Worm (Caenorhabditis elegans) whole organism, early embryonic: Measurements from ENCODE around the gene nhr-21.

Experiments used
- B0310.2 ChIP-seq: sonication (generic microtip); optimal IDR thresholded peaks from 2 replicates; lab custom pipeline; 2016; ENCODE audit warnings: mild to moderate bottlenecking, missing genetic modification characterization, missing compliant biosample characterization
- F13C5.2 ChIP-seq: sonication (generic microtip); optimal IDR thresholded peaks from 2 replicates; lab custom pipeline; 2017; ENCODE audit warnings: mild to moderate bottlenecking, missing genetic modification characterization, inconsistent platforms, missing compliant biosample characterization
- aly-1 ChIP-seq: sonication (generic microtip); optimal IDR thresholded peaks from 2 replicates; lab custom pipeline; 2016; ENCODE audit warnings: missing genetic modification characterization, missing compliant biosample characterization
- ama-1 ChIP-seq: fragments of 150-350 bp; optimal IDR thresholded peaks from 2 replicates; lab custom pipeline; 2014
- ceh-36 ChIP-seq: sonication (generic microtip); optimal IDR thresholded peaks from 2 replicates; lab custom pipeline; 2016; ENCODE audit warnings: missing genetic modification characterization, inconsistent platforms, missing compliant biosample characterization
- ets-7 ChIP-seq: sonication (generic microtip); optimal IDR thresholded peaks from 2 replicates; lab custom pipeline; 2016; ENCODE audit warnings: missing genotype, missing genetic modification characterization, missing compliant biosample characterization
- flt-1 ChIP-seq: fragments of 200-800 bp; sonication (Bioruptor generic); IDR thresholded peaks from 2 replicates; pipeline ENCODE4 v1.3.6; 2022; ENCODE audit warnings: missing genetic modification characterization, missing compliant biosample characterization
- hmbx-1 ChIP-seq: sonication (generic microtip); optimal IDR thresholded peaks from 2 replicates; lab custom pipeline; 2016; ENCODE audit warnings: mild to moderate bottlenecking, missing genetic modification characterization, missing compliant biosample characterization
- hmg-4 ChIP-seq: fragments of 200-800 bp; sonication (Bioruptor generic); optimal IDR thresholded peaks from 2 replicates; lab custom pipeline; 2018; ENCODE audit warnings: mild to moderate bottlenecking, missing genetic modification characterization, missing compliant biosample characterization
- hnd-1 ChIP-seq: sonication (generic microtip); optimal IDR thresholded peaks from 2 replicates; lab custom pipeline; 2016; ENCODE audit warnings: missing genetic modification characterization, missing compliant biosample characterization
- pes-1 ChIP-seq: fragments of 200-800 bp; sonication (Bioruptor generic); IDR thresholded peaks from 2 replicates; pipeline ENCODE4 v1.3.6; 2022; ENCODE audit warnings: missing genetic modification reagents, missing genetic modification characterization, missing compliant biosample characterization
- sea-1 ChIP-seq: fragments of 200-800 bp; sonication (Bioruptor generic); conservative IDR thresholded peaks from 2 replicates; pipeline ENCODE4 v1.3.6; 2022; ENCODE audit warnings: missing genetic modification characterization, missing compliant biosample characterization
- tbx-11 ChIP-seq: fragments of 200-800 bp; sonication (Bioruptor generic); IDR thresholded peaks from 2 replicates; pipeline ENCODE4 v1.3.6; 2022; ENCODE audit warnings: missing genetic modification characterization, missing compliant biosample characterization
- tbx-37 ChIP-seq: fragments of 200-800 bp; sonication (Bioruptor generic); conservative IDR thresholded peaks from 2 replicates; pipeline ENCODE4 v1.3.6; 2022; ENCODE audit warnings: missing genetic modification reagents, missing genetic modification characterization, missing compliant biosample characterization

The nhr-21 gene

DNA sequence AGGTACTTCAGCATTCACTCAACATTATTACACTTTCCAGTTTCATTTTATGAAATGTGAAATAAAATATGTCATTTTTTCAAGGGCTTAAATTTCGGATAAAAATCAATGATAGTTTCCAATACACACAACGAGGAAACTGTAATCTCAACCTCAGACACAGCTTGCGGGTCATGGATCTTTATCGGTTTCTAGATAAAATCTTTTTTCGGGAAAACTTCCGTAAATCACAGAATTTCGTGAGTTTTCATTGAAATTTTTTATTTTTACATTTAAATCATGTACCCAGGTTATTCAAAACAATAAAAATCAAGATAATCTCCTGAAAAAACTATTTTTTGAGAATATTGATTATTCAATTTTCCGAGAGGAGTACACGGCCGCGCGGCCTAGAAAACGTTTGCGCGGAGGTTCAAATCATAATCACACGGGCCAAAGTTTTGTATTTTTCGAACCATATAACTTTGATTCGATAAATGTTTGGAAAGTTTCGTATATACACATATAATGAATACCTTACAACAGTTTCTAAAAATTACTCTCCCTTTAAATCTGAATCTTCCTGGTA, 58.3 kb downstream of the nhr-21 start:
- TF ChIP-seq hmbx-1 (tag; lab: Kevin White, UChicago), result no peak
- no peak for TF ChIP-seq ceh-36 (tag; lab: Kevin White, UChicago)
- no peak for TF ChIP-seq ama-1 (lab: Kevin White, UChicago)
- no peak for TF ChIP-seq aly-1 (tag; lab: Kevin White, UChicago)
- no peak for TF ChIP-seq sea-1 (GFP tag; lab: Robert Waterston, UW)
- TF ChIP-seq hmg-4 (GFP tag; lab: Kevin White, UChicago), result no peak
- no peak for TF ChIP-seq F13C5.2
- TF ChIP-seq tbx-37 (GFP tag; lab: Robert Waterston, UW), result no peak
- no peak for TF ChIP-seq pes-1 (GFP tag; lab: Robert Waterston, UW)
- no peak for TF ChIP-seq ets-7 (tag; lab: Kevin White, UChicago)
- no peak for TF ChIP-seq hnd-1 (tag; lab: Kevin White, UChicago)
- no peak for TF ChIP-seq tbx-11 (GFP tag; lab: Robert Waterston, UW)
- no peak for TF ChIP-seq flt-1 (GFP tag; lab: Robert Waterston, UW)

DNA sequence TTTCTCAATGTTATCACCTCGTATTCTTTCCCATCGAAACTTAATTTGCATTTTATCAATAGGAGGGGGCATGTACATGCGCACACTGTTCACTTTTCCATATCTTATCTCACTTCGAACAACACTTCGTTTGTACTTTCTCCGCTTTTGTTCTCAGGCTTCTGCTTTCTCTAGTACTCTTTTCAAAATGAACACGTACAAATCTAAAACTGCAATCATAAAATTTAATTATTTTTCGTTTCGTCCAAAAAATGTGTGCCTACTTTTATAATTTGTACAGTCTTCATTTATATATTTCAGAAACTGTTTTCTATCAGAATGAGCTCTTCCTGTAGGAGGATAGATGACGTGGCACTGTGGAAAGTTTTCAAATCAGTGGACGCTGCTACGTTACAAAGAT, 59.7 kb downstream of the nhr-21 start, which contains the start of gene C07D10.1:
Gene C07D10.1, plus strand, starts transcription at position 301 of the 400 bp plus-strand sequence.
- no peak for TF ChIP-seq tbx-11 (GFP tag; lab: Robert Waterston, UW)
- TF ChIP-seq B0310.2 (tag; lab: Kevin White, UChicago), result no peak
